Fruit fly (Drosophila melanogaster): ENCODE data around the gene Tom.

Gene Tom

DNA sequence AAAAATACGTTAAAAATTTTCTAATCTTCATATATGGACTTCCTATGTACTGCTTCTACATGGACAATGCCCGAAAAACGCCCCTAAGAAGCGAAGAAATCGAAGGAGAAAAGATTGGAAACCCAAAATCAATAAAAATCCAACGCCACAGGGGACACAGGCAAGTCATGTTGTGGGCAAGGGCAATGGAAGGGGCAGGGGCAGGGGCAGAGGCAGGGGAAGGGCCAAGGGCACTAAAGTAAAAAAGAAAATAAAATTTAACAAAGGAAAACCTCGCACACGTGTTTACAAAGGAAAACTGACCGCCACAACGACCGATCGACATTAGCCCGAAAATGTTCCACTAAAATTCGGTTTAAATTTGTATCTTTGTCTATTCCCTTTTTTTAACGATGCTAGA, 6.4 kb upstream of the Tom start:
- TF ChIP-seq CG8478 (optimal IDR thresholded peaks at IDR 0.05) (no peak), psq (optimal IDR thresholded peaks at IDR 0.05) (no peak), Dll (optimal IDR thresholded peaks at IDR 0.05) (no peak), EcR (GFP tag; optimal IDR thresholded peaks at IDR 0.05) (no peak), pan (optimal IDR thresholded peaks at IDR 0.05) (no peak), usp (GFP tag; optimal IDR thresholded peaks at IDR 0.05) (no peak)

dm6 chr3L:14964862-14965261, 4.3 kb upstream of the Tom start:
- TF ChIP-seq pan (optimal IDR thresholded peaks at IDR 0.05) (no peak), CG8478 (optimal IDR thresholded peaks at IDR 0.05) (no peak), usp (GFP tag; optimal IDR thresholded peaks at IDR 0.05) (no peak), EcR (GFP tag; optimal IDR thresholded peaks at IDR 0.05) (no peak), Dll (optimal IDR thresholded peaks at IDR 0.05) (no peak), psq (optimal IDR thresholded peaks at IDR 0.05) (no peak)

- TF ChIP-seq EcR (GFP tag; optimal IDR thresholded peaks at IDR 0.05) (no peak), usp (GFP tag; optimal IDR thresholded peaks at IDR 0.05) (no peak), pan (optimal IDR thresholded peaks at IDR 0.05) (no peak), CG8478 (optimal IDR thresholded peaks at IDR 0.05) (no peak), psq (optimal IDR thresholded peaks at IDR 0.05) (no peak), Dll (optimal IDR thresholded peaks at IDR 0.05) (no peak)
Measured at dm6 chr3L:14966199-14966858, 2.8 kb upstream of the Tom start.

- TF ChIP-seq Dll (optimal IDR thresholded peaks at IDR 0.05) (no peak), CG8478 (optimal IDR thresholded peaks at IDR 0.05) (no peak), pan (optimal IDR thresholded peaks at IDR 0.05) (no peak), EcR (GFP tag; optimal IDR thresholded peaks at IDR 0.05) (no peak), usp (GFP tag; optimal IDR thresholded peaks at IDR 0.05) (no peak), psq (optimal IDR thresholded peaks at IDR 0.05) (no peak)
Measured at dm6 chr3L:14967691-14968538, 1.2 kb upstream of the Tom start.

dm6 chr3L:14968553-14968952, 591 bp upstream of the Tom start:
- TF ChIP-seq pan (optimal IDR thresholded peaks at IDR 0.05): peak; percentile 61
- no peak for TF ChIP-seq psq (optimal IDR thresholded peaks at IDR 0.05)
- TF ChIP-seq CG8478 (optimal IDR thresholded peaks at IDR 0.05): no peak
- TF ChIP-seq EcR (GFP tag; optimal IDR thresholded peaks at IDR 0.05): no peak
- no peak for TF ChIP-seq usp (GFP tag; optimal IDR thresholded peaks at IDR 0.05)
- no peak for TF ChIP-seq Dll (optimal IDR thresholded peaks at IDR 0.05)

DNA sequence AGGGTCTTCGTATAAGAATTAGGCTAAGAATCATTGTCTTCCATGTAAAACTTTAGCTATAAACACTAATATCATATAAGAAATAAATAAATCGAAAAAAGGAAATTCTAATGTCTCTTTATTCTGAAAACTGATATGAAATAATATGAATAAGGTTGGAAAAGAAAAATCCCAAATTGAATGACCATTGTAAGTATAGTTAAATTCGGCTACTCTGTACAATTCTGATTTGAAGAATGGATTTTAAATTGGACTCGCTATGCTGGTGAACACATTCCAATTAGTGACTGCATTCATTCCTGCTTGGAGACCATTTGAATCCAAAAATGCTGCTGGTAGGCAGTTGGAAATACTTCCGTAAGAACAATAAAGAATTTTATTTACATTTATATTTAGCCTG, 1.1 kb downstream of the Tom start:
- TF ChIP-seq pan (optimal IDR thresholded peaks at IDR 0.05): no peak
- TF ChIP-seq CG8478 (optimal IDR thresholded peaks at IDR 0.05): no peak
- no peak for TF ChIP-seq psq (optimal IDR thresholded peaks at IDR 0.05)
- no peak for TF ChIP-seq Dll (optimal IDR thresholded peaks at IDR 0.05)
- no peak for TF ChIP-seq usp (GFP tag; optimal IDR thresholded peaks at IDR 0.05)
- no peak for TF ChIP-seq EcR (GFP tag; optimal IDR thresholded peaks at IDR 0.05)

DNA sequence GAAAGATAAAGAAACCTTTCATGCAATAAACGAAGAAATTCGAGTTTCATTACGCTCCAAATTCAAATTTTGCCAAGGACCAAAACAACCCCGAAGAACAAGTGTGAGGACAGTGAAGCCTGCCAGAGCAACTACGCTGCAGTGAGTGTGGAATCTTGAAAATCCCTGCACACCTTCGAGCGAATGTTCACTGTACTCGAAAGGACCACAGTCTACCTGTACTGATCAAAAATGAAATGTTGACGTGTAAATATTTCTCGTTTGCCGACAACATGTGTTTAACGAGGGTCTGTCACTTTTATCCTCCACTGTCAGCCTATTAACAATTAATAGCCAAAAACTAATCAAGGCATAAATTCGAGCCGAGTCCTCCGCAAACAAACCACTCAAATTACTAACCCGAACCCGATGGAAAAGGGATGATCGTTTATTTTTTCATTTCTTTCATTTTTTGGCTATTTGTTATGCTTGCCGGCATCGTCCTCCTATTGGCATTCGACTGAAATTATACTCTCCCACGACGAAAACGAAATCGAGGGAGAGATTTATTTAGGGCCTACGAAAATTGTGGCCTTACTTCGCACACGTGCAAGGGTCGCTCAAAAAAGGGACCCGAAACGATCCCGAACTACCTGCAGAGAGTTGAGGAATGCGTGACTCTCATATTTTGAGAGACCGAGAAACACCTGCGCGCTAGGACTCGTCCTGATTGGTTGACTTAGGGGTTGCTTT, 2.9 kb downstream of the Tom start:
- TF ChIP-seq CG8478 (optimal IDR thresholded peaks at IDR 0.05): no peak
- TF ChIP-seq usp (GFP tag; optimal IDR thresholded peaks at IDR 0.05): no peak
- TF ChIP-seq psq (optimal IDR thresholded peaks at IDR 0.05): no peak
- TF ChIP-seq EcR (GFP tag; optimal IDR thresholded peaks at IDR 0.05): no peak
- no peak for TF ChIP-seq pan (optimal IDR thresholded peaks at IDR 0.05)
- TF ChIP-seq Dll (optimal IDR thresholded peaks at IDR 0.05): no peak

dm6 chr3L:14972625-14973250, 3.6 kb downstream of the Tom start, which contains the start of gene Brd:
Gene Brd (plus strand): TSS chr3L:14972667.
- TF ChIP-seq usp (GFP tag; optimal IDR thresholded peaks at IDR 0.05): no peak
- TF ChIP-seq psq (optimal IDR thresholded peaks at IDR 0.05): no peak
- TF ChIP-seq CG8478 (optimal IDR thresholded peaks at IDR 0.05): no peak
- TF ChIP-seq pan (optimal IDR thresholded peaks at IDR 0.05): no peak
- TF ChIP-seq Dll (optimal IDR thresholded peaks at IDR 0.05): no peak
- TF ChIP-seq EcR (GFP tag; optimal IDR thresholded peaks at IDR 0.05): no peak

dm6 chr3L:14973251-14973625, 4.1 kb downstream of the Tom start:
- TF ChIP-seq psq (optimal IDR thresholded peaks at IDR 0.05) (no peak), CG8478 (optimal IDR thresholded peaks at IDR 0.05) (no peak), usp (GFP tag; optimal IDR thresholded peaks at IDR 0.05) (no peak), Dll (optimal IDR thresholded peaks at IDR 0.05) (no peak), pan (optimal IDR thresholded peaks at IDR 0.05) (no peak), EcR (GFP tag; optimal IDR thresholded peaks at IDR 0.05) (no peak)

DNA sequence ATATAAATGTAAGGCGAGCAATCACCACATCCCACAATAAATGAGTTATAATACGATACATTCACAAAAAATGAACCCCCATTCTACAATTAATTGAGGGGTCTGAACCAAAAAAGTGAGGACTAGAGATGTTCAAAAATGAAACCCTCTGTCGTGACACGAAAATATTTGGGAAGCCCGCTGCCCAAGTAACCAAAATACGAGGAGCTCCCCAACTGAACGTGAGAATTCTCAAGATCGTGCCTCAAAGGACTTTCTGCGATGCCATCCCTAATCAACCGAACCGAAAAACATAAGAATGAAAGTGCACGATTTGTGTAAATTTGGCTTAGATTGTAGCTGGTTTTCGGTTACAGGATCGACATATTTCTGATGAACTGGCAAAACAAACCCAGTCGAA, 5.4 kb downstream of the Tom start, which contains the start of gene Ocho:
Gene Ocho, plus strand, starts transcription at position 336 of the 400 bp plus-strand sequence.
- TF ChIP-seq Dll (optimal IDR thresholded peaks at IDR 0.05) (no peak), EcR (GFP tag; optimal IDR thresholded peaks at IDR 0.05) (no peak), psq (optimal IDR thresholded peaks at IDR 0.05) (no peak), pan (optimal IDR thresholded peaks at IDR 0.05) (no peak), CG8478 (optimal IDR thresholded peaks at IDR 0.05) (no peak)

dm6 chr3L:14974952-14975351, 5.8 kb downstream of the Tom start:
- TF ChIP-seq EcR (GFP tag; optimal IDR thresholded peaks at IDR 0.05) (no peak), pan (optimal IDR thresholded peaks at IDR 0.05) (no peak), CG8478 (optimal IDR thresholded peaks at IDR 0.05) (no peak), Dll (optimal IDR thresholded peaks at IDR 0.05) (no peak), psq (optimal IDR thresholded peaks at IDR 0.05) (no peak), usp (GFP tag; optimal IDR thresholded peaks at IDR 0.05) (no peak)

Data from whole organism.